Worm (Caenorhabditis elegans) whole organism, mixed stage, embryonic: ENCODE results near the gene fbxa-104.

Source experiments
- M03D4.4 ChIP-seq: sonication (generic microtip); optimal IDR thresholded peaks from 2 replicates; lab custom pipeline; 2017; ENCODE audit warnings: mild to moderate bottlenecking, missing genetic modification characterization, missing compliant biosample characterization
- bed-3 ChIP-seq: fragments of 200-800 bp; sonication (Bioruptor generic); optimal IDR thresholded peaks from 3 replicates; lab custom pipeline; 2018; ENCODE audit warnings: mild to moderate bottlenecking, missing genetic modification characterization, moderate library complexity, missing compliant biosample characterization
- blmp-1 ChIP-seq: fragments of 150-350 bp; optimal IDR thresholded peaks from 2 replicates; lab custom pipeline; 2014; ENCODE audit warnings: missing biosample characterization, missing genetic modification characterization
- ceh-39 ChIP-seq: fragments of 150-350 bp; optimal IDR thresholded peaks from 2 replicates; lab custom pipeline; 2014; ENCODE audit warnings: missing biosample characterization, missing genetic modification characterization
- ceh-43 ChIP-seq: fragments of 200-800 bp; sonication (Bioruptor generic); optimal IDR thresholded peaks from 2 replicates; lab custom pipeline; 2018; ENCODE audit warnings: mild to moderate bottlenecking, missing genetic modification characterization, moderate library complexity, missing compliant biosample characterization
- ceh-83 ChIP-seq: fragments of 200-800 bp; sonication (Bioruptor generic); optimal IDR thresholded peaks from 2 replicates; lab custom pipeline; 2018; ENCODE audit warnings: mild to moderate bottlenecking, missing genetic modification characterization, missing compliant biosample characterization
- ces-1 ChIP-seq: fragments of 150-350 bp; optimal IDR thresholded peaks from 2 replicates; lab custom pipeline; 2014; ENCODE audit warnings: missing biosample characterization, missing genetic modification reagents, missing genetic modification characterization
- cnd-1 ChIP-seq: fragments of 200-800 bp; sonication (Bioruptor generic); optimal IDR thresholded peaks from 2 replicates; lab custom pipeline; 2018; ENCODE audit warnings: mild to moderate bottlenecking, missing genetic modification characterization, missing compliant biosample characterization
- drap-1 ChIP-seq: fragments of 200-800 bp; sonication (Bioruptor generic); optimal IDR thresholded peaks from 3 replicates; lab custom pipeline; 2018; ENCODE audit warnings: mild to moderate bottlenecking, missing genetic modification characterization, missing compliant biosample characterization
- elt-1 ChIP-seq: sonication (generic microtip); optimal IDR thresholded peaks from 2 replicates; lab custom pipeline; 2017; ENCODE audit warnings: missing genetic modification characterization, mild to moderate bottlenecking, missing compliant biosample characterization, antibody characterized with exemption, moderate library complexity, borderline replicate concordance; ENCODE audit not compliant: insufficient read depth
- ham-2 ChIP-seq: fragments of 200-800 bp; sonication (Bioruptor generic); optimal IDR thresholded peaks from 2 replicates; lab custom pipeline; 2018; ENCODE audit warnings: mild to moderate bottlenecking, missing genetic modification characterization, missing compliant biosample characterization
- hlh-1 ChIP-seq: fragments of 150-350 bp; optimal IDR thresholded peaks from 2 replicates; lab custom pipeline; 2014; ENCODE audit warnings: missing biosample characterization, missing genetic modification reagents, missing genetic modification characterization
- lin-32 ChIP-seq: fragments of 200-800 bp; sonication (Bioruptor generic); optimal IDR thresholded peaks from 2 replicates; lab custom pipeline; 2018; ENCODE audit warnings: mild to moderate bottlenecking, missing genetic modification characterization, missing compliant biosample characterization
- lsy-2 ChIP-seq: fragments of 150-350 bp; optimal IDR thresholded peaks from 2 replicates; lab custom pipeline; 2014; ENCODE audit warnings: missing biosample characterization, missing genetic modification characterization
- mep-1 ChIP-seq: fragments of 150-350 bp; optimal IDR thresholded peaks from 2 replicates; lab custom pipeline; 2017; ENCODE audit warnings: missing biosample characterization, missing genetic modification reagents, missing genetic modification characterization, inconsistent platforms
- mls-2 ChIP-seq: sonication (generic microtip); optimal IDR thresholded peaks from 2 replicates; lab custom pipeline; 2016; ENCODE audit warnings: mild to moderate bottlenecking, missing genetic modification characterization, moderate library complexity, missing compliant biosample characterization
- nhr-12 ChIP-seq: fragments of 150-350 bp; optimal IDR thresholded peaks from 2 replicates; lab custom pipeline; 2014; ENCODE audit warnings: missing biosample characterization, missing genetic modification characterization
- nhr-2 ChIP-seq: fragments of 150-350 bp; optimal IDR thresholded peaks from 2 replicates; lab custom pipeline; 2014; ENCODE audit warnings: missing biosample characterization, missing genetic modification characterization
- nhr-28 ChIP-seq: fragments of 150-350 bp; optimal IDR thresholded peaks from 2 replicates; lab custom pipeline; 2014; ENCODE audit warnings: missing biosample characterization, missing genetic modification characterization
- nhr-76 ChIP-seq: sonication (generic microtip); optimal IDR thresholded peaks from 2 replicates; lab custom pipeline; 2017; ENCODE audit warnings: missing biosample characterization, missing genetic modification characterization
- sem-2 ChIP-seq: fragments of 200-800 bp; sonication (Bioruptor generic); optimal IDR thresholded peaks from 2 replicates; lab custom pipeline; 2018; ENCODE audit warnings: mild to moderate bottlenecking, missing genetic modification characterization, missing compliant biosample characterization
- sptf-1 ChIP-seq: sonication (generic microtip); optimal IDR thresholded peaks from 2 replicates; lab custom pipeline; 2017; ENCODE audit warnings: mild to moderate bottlenecking, missing genetic modification characterization, moderate library complexity, missing compliant biosample characterization
- tbx-8 ChIP-seq: fragments of 200-800 bp; sonication (Bioruptor generic); optimal IDR thresholded peaks from 2 replicates; lab custom pipeline; 2018; ENCODE audit warnings: mild to moderate bottlenecking, missing genetic modification characterization, moderate library complexity, missing compliant biosample characterization
- unc-39 ChIP-seq: fragments of 150-350 bp; optimal IDR thresholded peaks from 2 replicates; lab custom pipeline; 2014; ENCODE audit warnings: missing biosample characterization, missing genetic modification characterization
- unc-62 ChIP-seq: fragments of 150-350 bp; optimal IDR thresholded peaks from 2 replicates; lab custom pipeline; 2014; ENCODE audit warnings: missing biosample characterization, missing genetic modification reagents, missing genetic modification characterization
- zip-8 ChIP-seq: fragments of 150-350 bp; optimal IDR thresholded peaks from 2 replicates; lab custom pipeline; 2014; ENCODE audit warnings: missing biosample characterization, missing genetic modification characterization

fbxa-104 gene

DNA sequence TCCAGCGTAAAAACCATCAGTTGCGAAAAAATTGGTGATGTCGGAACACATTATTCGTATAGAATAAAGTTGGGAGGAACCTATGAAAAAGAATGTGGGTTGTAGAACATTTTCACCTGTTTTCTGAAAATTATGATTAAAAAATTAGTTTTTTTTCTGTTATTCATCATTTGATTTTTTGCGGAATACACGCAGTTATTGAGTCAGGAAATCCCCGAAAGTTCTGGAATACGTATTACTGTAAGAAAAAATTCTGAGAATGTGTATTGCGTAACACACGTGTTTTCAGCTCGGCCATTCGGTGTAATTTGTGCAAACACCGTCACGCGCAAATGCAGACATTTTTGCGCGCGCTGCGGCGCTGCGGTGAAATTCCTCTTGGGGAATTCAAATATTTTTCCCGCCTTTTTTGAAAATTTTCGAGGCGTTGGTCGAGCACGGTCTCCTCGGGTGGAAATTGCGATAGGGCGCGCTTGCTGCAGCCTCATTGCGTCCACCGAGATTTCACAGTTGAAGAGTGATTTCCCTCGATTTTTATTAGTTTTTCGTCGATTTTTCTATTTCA lies 34.6 kb downstream of the fbxa-104 start, which contains the start of gene srh-170:
srh-170 (minus strand) TSS at position 51 of the 565 bp plus-strand sequence.
- TF ChIP-seq unc-62 (GFP tag; lab: Kevin White, UChicago) (no peak), nhr-76 (no peak), bed-3 (GFP tag; lab: Kevin White, UChicago) (no peak), zip-8 (tag; lab: Kevin White, UChicago) (peak; percentile 19), lsy-2 (tag; lab: Kevin White, UChicago) (no peak), mls-2 (tag; lab: Kevin White, UChicago) (no peak), elt-1 (no peak), sptf-1 (no peak)
- TF ChIP-seq, all 35 proteins: peak for 1

DNA sequence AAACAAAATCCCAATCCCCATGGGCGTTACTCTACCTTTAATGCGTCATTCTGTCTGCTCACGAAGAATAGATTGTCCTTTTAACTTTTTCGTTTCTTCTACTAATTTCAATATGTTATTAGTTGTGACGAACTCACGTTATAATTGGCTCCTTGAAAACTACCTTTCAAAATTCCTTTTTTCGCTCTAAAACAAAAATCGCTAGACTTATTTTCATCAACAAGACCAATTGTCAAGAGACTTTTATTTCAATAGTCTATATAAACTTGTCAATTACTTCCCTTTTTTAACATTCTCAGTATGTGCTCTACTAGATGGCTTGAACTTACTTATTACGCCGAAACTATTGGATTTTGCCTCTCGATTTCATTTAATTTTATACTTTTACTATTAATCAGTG lies 38.8 kb downstream of the fbxa-104 start, which contains the start of gene str-102:
str-102 (plus strand) TSS at position 301 of the 400 bp plus-strand sequence.
- TF ChIP-seq bed-3 (GFP tag; lab: Kevin White, UChicago) (no peak), cnd-1 (tag; lab: Kevin White, UChicago) (no peak), nhr-12 (tag; lab: Kevin White, UChicago) (no peak), drap-1 (no peak), ces-1 (GFP tag; lab: Kevin White, UChicago) (no peak), mep-1 (no peak), tbx-8 (GFP tag; lab: Kevin White, UChicago) (no peak), unc-39 (tag; lab: Kevin White, UChicago) (no peak)

DNA sequence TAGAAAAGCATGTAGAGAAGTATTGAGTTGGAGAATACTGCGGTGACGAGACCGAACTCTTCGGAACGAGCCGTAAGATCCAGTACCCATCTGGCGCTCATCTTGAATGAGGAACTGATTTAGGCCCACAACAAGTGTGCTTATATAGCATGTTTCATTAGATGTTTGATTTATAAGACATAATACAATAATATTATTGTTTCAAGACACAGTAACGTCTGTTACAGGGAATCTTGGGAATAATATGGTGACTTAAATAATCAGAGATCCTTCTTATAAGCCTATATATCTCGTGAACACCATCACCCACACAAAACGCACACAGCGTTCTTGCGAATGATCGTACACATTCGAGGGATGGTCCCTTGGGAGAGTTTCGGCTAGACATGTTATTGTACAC lies 39.7 kb downstream of the fbxa-104 start, which contains the start of gene str-88:
str-88 (minus strand) TSS at position 101 of the 400 bp plus-strand sequence.
- no peak for TF ChIP-seq M03D4.4
- no peak for TF ChIP-seq tbx-8 (GFP tag; lab: Kevin White, UChicago)
- TF ChIP-seq lin-32 (GFP tag; lab: Kevin White, UChicago), result no peak
- TF ChIP-seq ham-2 (GFP tag; lab: Kevin White, UChicago), result no peak

DNA sequence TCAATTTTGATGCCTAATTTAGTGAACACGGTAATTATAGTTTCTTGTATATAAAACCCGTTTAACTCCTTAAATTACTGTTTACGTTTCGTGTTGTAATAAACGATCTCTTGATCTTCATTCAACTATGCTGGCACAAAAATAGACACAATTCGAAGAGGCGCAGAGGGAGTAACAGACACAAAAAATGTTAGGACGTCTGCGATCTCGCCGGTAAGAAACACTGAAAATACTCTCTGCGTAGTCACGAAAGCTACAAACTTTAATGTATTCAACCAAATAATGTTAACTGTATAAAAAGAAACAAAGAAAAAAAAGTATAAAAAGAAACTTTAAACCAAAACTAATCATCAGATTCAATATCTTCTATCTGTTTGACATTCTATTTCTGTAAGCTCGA lies 42.6 kb downstream of the fbxa-104 start, which contains the start of gene dhs-23:
dhs-23 (plus strand) TSS at position 363 of the 400 bp plus-strand sequence.
- no peak for TF ChIP-seq nhr-28 (tag; lab: Kevin White, UChicago)
- TF ChIP-seq sem-2, result no peak
- TF ChIP-seq ceh-43 (GFP tag; lab: Kevin White, UChicago), result no peak

DNA sequence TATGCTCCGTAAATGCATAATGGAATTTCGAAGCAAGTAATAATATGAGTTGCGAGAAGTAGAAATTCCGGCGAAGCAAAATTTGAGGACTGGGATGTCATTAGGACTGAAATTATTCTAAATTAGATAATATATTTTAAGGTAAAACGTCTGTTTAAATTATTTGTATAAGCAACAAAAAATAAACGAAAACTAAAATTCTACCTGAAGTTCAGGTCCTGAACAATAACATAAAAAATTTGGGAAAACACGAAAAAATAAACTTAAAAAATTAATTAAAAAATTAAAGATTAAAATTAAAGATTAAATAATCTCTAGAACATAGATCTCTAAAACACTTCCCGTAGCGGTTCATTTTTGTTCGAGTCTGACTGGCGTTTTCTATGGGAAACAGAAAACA lies 43.7 kb downstream of the fbxa-104 start, which contains the start of gene srh-251:
srh-251 (minus strand) TSS at position 101 of the 400 bp plus-strand sequence.
- no peak for TF ChIP-seq lin-32 (GFP tag; lab: Kevin White, UChicago)
- TF ChIP-seq lsy-2 (tag; lab: Kevin White, UChicago), result no peak
- no peak for TF ChIP-seq blmp-1 (tag; lab: Kevin White, UChicago)
- no peak for TF ChIP-seq unc-62 (GFP tag; lab: Kevin White, UChicago)
- no peak for TF ChIP-seq nhr-28 (tag; lab: Kevin White, UChicago)
- no peak for TF ChIP-seq zip-8 (tag; lab: Kevin White, UChicago)
- no peak for TF ChIP-seq drap-1
- no peak for TF ChIP-seq nhr-2
- no peak for TF ChIP-seq mep-1

DNA sequence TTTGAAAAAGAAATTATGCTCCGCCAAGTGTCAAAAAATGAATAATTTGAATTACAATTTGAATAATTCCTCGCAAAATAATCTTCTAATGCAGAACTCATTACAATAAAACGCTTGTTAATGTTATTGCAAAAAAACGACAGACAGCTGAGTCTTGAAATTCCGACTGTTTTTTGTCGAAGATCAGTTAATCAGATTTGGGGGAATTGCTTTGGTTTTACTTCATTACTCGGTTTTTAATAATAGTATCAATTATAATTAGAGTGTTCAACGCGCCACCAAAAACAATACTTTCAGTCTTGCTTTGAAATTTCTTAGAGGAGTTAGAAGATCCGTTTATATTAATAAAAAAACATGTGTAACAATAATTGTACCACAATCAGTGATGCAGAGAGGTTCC lies 45.6 kb downstream of the fbxa-104 start, which contains the start of gene srh-122:
srh-122 (minus strand) TSS at position 101 of the 400 bp plus-strand sequence.
- TF ChIP-seq hlh-1, result no peak
- no peak for TF ChIP-seq sptf-1
- no peak for TF ChIP-seq bed-3 (GFP tag; lab: Kevin White, UChicago)
- TF ChIP-seq lin-32 (GFP tag; lab: Kevin White, UChicago), result no peak
- no peak for TF ChIP-seq ceh-39 (tag; lab: Kevin White, UChicago)
- no peak for TF ChIP-seq elt-1
- no peak for TF ChIP-seq zip-8 (tag; lab: Kevin White, UChicago)
- no peak for TF ChIP-seq unc-62 (GFP tag; lab: Kevin White, UChicago)
- TF ChIP-seq ceh-83 (GFP tag; lab: Kevin White, UChicago), result no peak
- TF ChIP-seq, all 35 proteins: peak for 0

DNA sequence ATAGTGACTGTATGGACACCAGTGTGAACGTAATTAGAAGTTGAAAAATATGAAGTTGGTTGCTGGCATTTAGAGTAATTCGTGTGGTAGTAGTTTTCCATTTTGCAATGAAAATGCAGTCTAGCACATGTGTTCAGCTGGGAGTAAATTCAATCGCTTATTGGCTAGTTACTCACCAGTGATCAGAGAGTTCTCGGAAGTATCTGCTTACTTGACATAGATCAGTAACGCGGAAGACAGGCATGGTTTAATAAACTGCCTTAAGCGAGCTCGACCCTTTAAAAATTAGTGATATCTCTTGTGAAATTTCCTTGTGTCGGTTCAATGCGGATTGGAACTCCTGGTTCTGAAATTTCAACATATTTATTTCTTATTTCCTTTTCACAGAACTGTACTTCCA lies 47.3 kb downstream of the fbxa-104 start, which contains the start of gene srh-52:
srh-52 (minus strand) TSS at position 101 of the 400 bp plus-strand sequence.
- no peak for TF ChIP-seq zip-8 (tag; lab: Kevin White, UChicago)
- TF ChIP-seq mls-2 (tag; lab: Kevin White, UChicago), result no peak
